Worm (Caenorhabditis elegans): ENCODE results near the gene zyg-11.
A peak's percentile ranks its signal among the peaks of the same experiment; 100 is the strongest.

zyg-11 gene

ce11 chrII:8058769-8059168 is 41.3 kb downstream of the zyg-11 start, which contains the start of gene T05H10.8:
Gene T05H10.8 (plus strand): TSS chrII:8059069.
- TF ChIP-seq lin-11 (tag; optimal IDR thresholded peaks at IDR 0.05) (no peak), nhr-21 (tag; optimal IDR thresholded peaks at IDR 0.05) (no peak), nhr-6 (tag; optimal IDR thresholded peaks at IDR 0.05) (no peak), nhr-25 (tag; optimal IDR thresholded peaks at IDR 0.05) (no peak), snpc-4 (tag; optimal IDR thresholded peaks at IDR 0.05) (no peak), mbf-1 (tag; optimal IDR thresholded peaks at IDR 0.05) (no peak), C34F6.9 (tag; optimal IDR thresholded peaks at IDR 0.05) (no peak), alr-1 (tag; optimal IDR thresholded peaks at IDR 0.05) (no peak), zag-1 (tag; optimal IDR thresholded peaks at IDR 0.05) (no peak), R02D3.7 (tag; optimal IDR thresholded peaks at IDR 0.05) (no peak), lin-13 (GFP tag; optimal IDR thresholded peaks at IDR 0.05) (no peak), skn-1 (tag; optimal IDR thresholded peaks at IDR 0.05) (no peak), ama-1 (optimal IDR thresholded peaks at IDR 0.05) (no peak), F13H6.1 (tag; optimal IDR thresholded peaks at IDR 0.05) (no peak), ztf-1 (GFP tag; conservative IDR thresholded peaks at IDR 0.05) (no peak), unc-55 (GFP tag; optimal IDR thresholded peaks at IDR 0.05) (no peak), unc-62 (GFP tag; optimal IDR thresholded peaks at IDR 0.05) (no peak), lsy-2 (tag; optimal IDR thresholded peaks at IDR 0.05) (no peak), nhr-77 (tag; optimal IDR thresholded peaks at IDR 0.05) (no peak)

- TF ChIP-seq ceh-16 (tag; optimal IDR thresholded peaks at IDR 0.05) (no peak), C34F6.9 (tag; optimal IDR thresholded peaks at IDR 0.05) (no peak), nhr-11 (tag; optimal IDR thresholded peaks at IDR 0.05) (no peak), lsy-2 (tag; optimal IDR thresholded peaks at IDR 0.05) (no peak), lin-39 (tag; optimal IDR thresholded peaks at IDR 0.05) (no peak), nhr-25 (tag; optimal IDR thresholded peaks at IDR 0.05) (no peak), ceh-82 (tag; optimal IDR thresholded peaks at IDR 0.05) (no peak), fos-1 (tag; optimal IDR thresholded peaks at IDR 0.05) (no peak), nhr-21 (tag; optimal IDR thresholded peaks at IDR 0.05) (peak; percentile 24), snpc-4 (tag; optimal IDR thresholded peaks at IDR 0.05) (no peak), sma-9 (GFP tag; optimal IDR thresholded peaks at IDR 0.05) (peak; percentile 18), sma-9 (tag; optimal IDR thresholded peaks at IDR 0.05) (no peak), F13H6.1 (tag; optimal IDR thresholded peaks at IDR 0.05) (no peak), sma-3 (GFP tag; optimal IDR thresholded peaks at IDR 0.05) (no peak), nhr-10 (tag; optimal IDR thresholded peaks at IDR 0.05) (no peak), crh-2 (tag; optimal IDR thresholded peaks at IDR 0.05) (no peak)
These were observed 42.1 kb downstream of the zyg-11 start for ce11 chrII:8059532-8059931.

ce11 chrII:8062334-8062791 is 44.9 kb downstream of the zyg-11 start, which contains the start of gene ufd-2:
Gene ufd-2 (plus strand): TSS chrII:8062741.
- TF ChIP-seq nhr-23 (tag; optimal IDR thresholded peaks at IDR 0.05) (no peak), egl-27 (tag; optimal IDR thresholded peaks at IDR 0.05) (no peak), F13H6.1 (tag; optimal IDR thresholded peaks at IDR 0.05) (peak; percentile 72), sem-4 (tag; optimal IDR thresholded peaks at IDR 0.05) (no peak), nhr-6 (tag; optimal IDR thresholded peaks at IDR 0.05) (peak; percentile 4), skn-1 (tag; optimal IDR thresholded peaks at IDR 0.05) (no peak), unc-55 (GFP tag; optimal IDR thresholded peaks at IDR 0.05) (peak; percentile 79), ztf-11 (tag; optimal IDR thresholded peaks at IDR 0.05) (no peak), ZK546.5 (tag; optimal IDR thresholded peaks at IDR 0.05) (no peak), gmeb-1 (tag; optimal IDR thresholded peaks at IDR 0.05) (no peak), nhr-11 (tag; optimal IDR thresholded peaks at IDR 0.05) (no peak), sma-9 (GFP tag; optimal IDR thresholded peaks at IDR 0.05) (peak; percentile 52), sma-9 (tag; optimal IDR thresholded peaks at IDR 0.05) (no peak), blmp-1 (tag; optimal IDR thresholded peaks at IDR 0.05; ENCODE audit: insufficient read depth) (no peak), ztf-4 (tag; optimal IDR thresholded peaks at IDR 0.05) (no peak), ztf-1 (GFP tag; conservative IDR thresholded peaks at IDR 0.05) (no peak), nhr-129 (tag; optimal IDR thresholded peaks at IDR 0.05) (peak; percentile 87), nhr-77 (tag; optimal IDR thresholded peaks at IDR 0.05) (no peak), unc-62 (GFP tag; optimal IDR thresholded peaks at IDR 0.05) (no peak), mab-5 (tag; optimal IDR thresholded peaks at IDR 0.05) (no peak), nhr-12 (tag; optimal IDR thresholded peaks at IDR 0.05) (no peak), unc-39 (tag; optimal IDR thresholded peaks at IDR 0.05) (no peak), snpc-4 (tag; optimal IDR thresholded peaks at IDR 0.05) (peak; percentile 41), nhr-21 (tag; optimal IDR thresholded peaks at IDR 0.05) (peak; percentile 25), sma-3 (GFP tag; optimal IDR thresholded peaks at IDR 0.05) (peak; percentile 64), aly-2 (tag; optimal IDR thresholded peaks at IDR 0.05) (no peak), mdl-1 (tag; optimal IDR thresholded peaks at IDR 0.05) (no peak), nhr-25 (tag; optimal IDR thresholded peaks at IDR 0.05) (no peak), peb-1 (tag; optimal IDR thresholded peaks at IDR 0.05) (no peak), elt-3 (tag; optimal IDR thresholded peaks at IDR 0.05) (no peak), nhr-10 (tag; optimal IDR thresholded peaks at IDR 0.05) (no peak), ama-1 (optimal IDR thresholded peaks at IDR 0.05) (no peak), mbf-1 (tag; optimal IDR thresholded peaks at IDR 0.05) (no peak), lin-11 (tag; optimal IDR thresholded peaks at IDR 0.05) (peak; percentile 53), crh-2 (tag; optimal IDR thresholded peaks at IDR 0.05) (peak; percentile 75), alr-1 (tag; optimal IDR thresholded peaks at IDR 0.05) (no peak), C34F6.9 (tag; optimal IDR thresholded peaks at IDR 0.05) (peak; percentile 89), Y55F3AM.14 (GFP tag; optimal IDR thresholded peaks at IDR 0.05) (peak; percentile 21), fos-1 (tag; optimal IDR thresholded peaks at IDR 0.05) (peak; percentile 60), dmd-4 (tag; optimal IDR thresholded peaks at IDR 0.05) (no peak), zag-1 (tag; optimal IDR thresholded peaks at IDR 0.05) (peak; percentile 23), ceh-16 (tag; optimal IDR thresholded peaks at IDR 0.05) (no peak), lsy-2 (tag; optimal IDR thresholded peaks at IDR 0.05) (peak; percentile 28 to 85)
